Worm (Caenorhabditis elegans): ENCODE measurements around the gene cdkr-3.

The cdkr-3 gene

ce11 chrV:20269661-20270137 is at the start of gene cdkr-3, which contains the start of gene prmt-1:
cdkr-3 (plus strand) TSS chrV:20270107.
prmt-1 (minus strand) TSS chrV:20269711.
- TF ChIP-seq efl-1 (GFP tag; optimal IDR thresholded peaks at IDR 0.05) (peak; percentile 21), snpc-1.3 (tag; optimal IDR thresholded peaks at IDR 0.05; ENCODE audit: insufficient read depth) (peak; percentile 15), attf-6 (GFP tag; IDR thresholded peaks at IDR 0.05) (no peak), D2030.7 (GFP tag; IDR thresholded peaks at IDR 0.05) (peak; percentile 12; the same call in 1 of the 2 replicates), lsl-1 (GFP tag; optimal IDR thresholded peaks at IDR 0.05) (peak; percentile 8), F10E7.11 (tag; optimal IDR thresholded peaks at IDR 0.05) (no peak), aptf-3 (GFP tag; IDR thresholded peaks at IDR 0.05) (no peak), dox-1 (GFP tag; IDR thresholded peaks at IDR 0.05) (peak; percentile 36; the same call in 1 of the 2 replicates), F33H1.4 (GFP tag; IDR thresholded peaks at IDR 0.05) (peak; percentile 83), madf-10 (tag; optimal IDR thresholded peaks at IDR 0.05) (no peak), lin-54 (GFP tag; optimal IDR thresholded peaks at IDR 0.05) (peak; percentile 19), F23B12.7 (tag; optimal IDR thresholded peaks at IDR 0.05; ENCODE audit: insufficient read depth) (peak; percentile 77), let-607 (tag; optimal IDR thresholded peaks at IDR 0.05) (peak in 1 of 2 experiments; percentile 79)

- no peak for TF ChIP-seq sdz-38 (tag; optimal IDR thresholded peaks at IDR 0.05)
Observed at ce11 chrV:20220604-20221003, 49.3 kb upstream of the cdkr-3 start.

ce11 chrV:20223725-20224124 is 46.2 kb upstream of the cdkr-3 start:
- TF ChIP-seq tbp1 (GFP tag; optimal IDR thresholded peaks at IDR 0.05) (peak; percentile 63), hrde-1 (tag; optimal IDR thresholded peaks at IDR 0.05; ENCODE audit: borderline replicate concordance) (no peak), rpc-1 (optimal IDR thresholded peaks at IDR 0.05) (peak; percentile 15), rpc-1 (tag; optimal IDR thresholded peaks at IDR 0.05) (peak; percentile 60), B0019.2 (GFP tag; conservative IDR thresholded peaks at IDR 0.05) (no peak)

- no peak for TF ChIP-seq repo-1 (tag; optimal IDR thresholded peaks at IDR 0.05)
- TF ChIP-seq ztf-22 (GFP tag; optimal IDR thresholded peaks at IDR 0.05): no peak
- no peak for TF ChIP-seq ama-1 (optimal IDR thresholded peaks at IDR 0.05)
- TF ChIP-seq ama-1 (GFP tag; optimal IDR thresholded peaks at IDR 0.05): no peak
- TF ChIP-seq xnd-1 (tag; optimal IDR thresholded peaks at IDR 0.05): no peak
- no peak for TF ChIP-seq madf-10 (tag; optimal IDR thresholded peaks at IDR 0.05)
- TF ChIP-seq nhr-80 (tag; optimal IDR thresholded peaks at IDR 0.05): peak; percentile 65
- no peak for TF ChIP-seq zfh-2 (GFP tag; conservative IDR thresholded peaks at IDR 0.05)
- no peak for TF ChIP-seq rpc-1 (optimal IDR thresholded peaks at IDR 0.05)
- TF ChIP-seq rpc-1 (tag; optimal IDR thresholded peaks at IDR 0.05): no peak
- no peak for TF ChIP-seq sea-2 (GFP tag; IDR thresholded peaks at IDR 0.05)
- no peak for TF ChIP-seq cebp-1 (GFP tag; IDR thresholded peaks at IDR 0.05)
- peak; percentile 50 for TF ChIP-seq cebp-1 (tag; optimal IDR thresholded peaks at IDR 0.05)
- no peak for TF ChIP-seq lir-1 (GFP tag; conservative IDR thresholded peaks at IDR 0.05)
- no peak for TF ChIP-seq snpc-1.3 (tag; optimal IDR thresholded peaks at IDR 0.05; ENCODE audit: insufficient read depth)
- TF ChIP-seq attf-6 (GFP tag; IDR thresholded peaks at IDR 0.05): no peak
- TF ChIP-seq B0019.2 (GFP tag; conservative IDR thresholded peaks at IDR 0.05): no peak
- TF ChIP-seq hmg-1.2 (GFP tag; IDR thresholded peaks at IDR 0.05): no peak
Observed at ce11 chrV:20225312-20225711, 44.6 kb upstream of the cdkr-3 start.

ce11 chrV:20233743-20234142 is 36.2 kb upstream of the cdkr-3 start, which contains the start of gene Y113G7B.15:
Y113G7B.15 (minus strand) TSS chrV:20233843.
- TF ChIP-seq lir-1 (GFP tag; conservative IDR thresholded peaks at IDR 0.05) (no peak), lin-54 (GFP tag; optimal IDR thresholded peaks at IDR 0.05) (no peak), bed-2 (GFP tag; IDR thresholded peaks at IDR 0.05) (no peak)

Measured in whole organism, young adult.